Fruit fly (Drosophila melanogaster) whole organism, embryonic: ENCODE results near the gene CG43799.

Experiments
- CG12769 ChIP-seq: fragments of 200-800 bp; sonication (Bioruptor generic); optimal IDR thresholded peaks from 2 replicates; lab custom pipeline; 2019; ENCODE audit warnings: missing biosample characterization, mild to moderate bottlenecking, missing genetic modification characterization, moderate library complexity
- CG8765 ChIP-seq: fragments of 200-800 bp; sonication (Bioruptor generic); IDR thresholded peaks from 2 replicates; pipeline ENCODE4 v1.3.6; 2022; ENCODE audit warnings: missing biosample characterization, missing genetic modification characterization
- HHEX ChIP-seq: fragments of 200-800 bp; sonication (Bioruptor generic); optimal IDR thresholded peaks from 3 replicates; lab custom pipeline; 2017; ENCODE audit warnings: missing biosample characterization, mild to moderate bottlenecking, missing genetic modification characterization, missing genetic modification reagents
- NK7.1 ChIP-seq: fragments of 200-800 bp; sonication (Bioruptor generic); optimal IDR thresholded peaks from 3 replicates; lab custom pipeline; 2016; ENCODE audit warnings: missing biosample characterization, missing genetic modification characterization
- cg ChIP-seq: fragments of 200-800 bp; sonication (Bioruptor generic); optimal IDR thresholded peaks from 3 replicates; lab custom pipeline; 2019; ENCODE audit warnings: missing biosample characterization, mild to moderate bottlenecking, missing genetic modification characterization, moderate library complexity
- nom ChIP-seq: fragments of 200-800 bp; sonication (Bioruptor generic); optimal IDR thresholded peaks from 2 replicates; lab custom pipeline; 2017; ENCODE audit warnings: missing biosample characterization, missing genetic modification characterization, mild to moderate bottlenecking, moderate library complexity, missing genetic modification reagents

dm6 chr2L:7199635-7200110, 27.9 kb upstream of the CG43799 start:
- no peak for TF ChIP-seq CG8765 (GFP tag; lab: Robert Waterston, UW)
- no peak for TF ChIP-seq CG12769 (tag; lab: Kevin White, UChicago)
- TF ChIP-seq NK7.1: no peak
- peak; percentile 47 for TF ChIP-seq cg (GFP tag; lab: Kevin White, UChicago)
- no peak for TF ChIP-seq nom (GFP tag; lab: Kevin White, UChicago)
- TF ChIP-seq HHEX (GFP tag; lab: Kevin White, UChicago): no peak
